Worm (Caenorhabditis elegans) whole organism, late embryonic: ENCODE measurements around the gene ZC506.1.

ENCODE experiments used
- F13H6.1 ChIP-seq: sonication (generic microtip); optimal IDR thresholded peaks from 2 replicates; lab custom pipeline; 2016; ENCODE audit warnings: missing genetic modification characterization, missing compliant biosample characterization
- K02D7.2 ChIP-seq: sonication (generic microtip); optimal IDR thresholded peaks from 2 replicates; lab custom pipeline; 2017; ENCODE audit warnings: mild to moderate bottlenecking, missing genetic modification characterization, missing compliant biosample characterization
- Y22D7AL.16 ChIP-seq: sonication (generic microtip); optimal IDR thresholded peaks from 2 replicates; lab custom pipeline; 2016; ENCODE audit warnings: missing genetic modification characterization, missing compliant biosample characterization
- ahr-1 ChIP-seq: sonication (generic microtip); optimal IDR thresholded peaks from 2 replicates; lab custom pipeline; 2016; ENCODE audit warnings: missing genetic modification characterization, missing compliant biosample characterization
- ceh-18 ChIP-seq: sonication (generic microtip); optimal IDR thresholded peaks from 2 replicates; lab custom pipeline; 2016; ENCODE audit warnings: missing genetic modification characterization, missing compliant biosample characterization
- ceh-2 ChIP-seq: sonication (generic microtip); optimal IDR thresholded peaks from 2 replicates; lab custom pipeline; 2016; ENCODE audit warnings: missing genotype, missing genetic modification characterization, missing compliant biosample characterization
- ceh-22 ChIP-seq: sonication (generic microtip); optimal IDR thresholded peaks from 2 replicates; lab custom pipeline; 2017; ENCODE audit warnings: missing biosample characterization, missing genetic modification characterization
- ceh-30 ChIP-seq: fragments of 150-350 bp; optimal IDR thresholded peaks from 2 replicates; lab custom pipeline; 2014; ENCODE audit warnings: missing biosample characterization, missing genetic modification characterization
- ceh-31 ChIP-seq: sonication (generic microtip); optimal IDR thresholded peaks from 2 replicates; lab custom pipeline; 2016; ENCODE audit warnings: missing genetic modification characterization, missing compliant biosample characterization
- ceh-34 ChIP-seq: sonication (generic microtip); optimal IDR thresholded peaks from 2 replicates; lab custom pipeline; 2016; ENCODE audit warnings: mild to moderate bottlenecking, missing genetic modification characterization, missing compliant biosample characterization
- ceh-45 ChIP-seq: fragments of 200-800 bp; sonication (Bioruptor generic); IDR thresholded peaks from 2 replicates; pipeline ENCODE4 v1.3.6; 2022; ENCODE audit warnings: missing genetic modification reagents, missing genetic modification characterization, missing compliant biosample characterization
- ceh-48 ChIP-seq: sonication (generic microtip); optimal IDR thresholded peaks from 2 replicates; lab custom pipeline; 2016; ENCODE audit warnings: missing genetic modification characterization, inconsistent platforms, missing compliant biosample characterization
- ceh-9 ChIP-seq: sonication (generic microtip); optimal IDR thresholded peaks from 2 replicates; lab custom pipeline; 2016; ENCODE audit warnings: mild to moderate bottlenecking, missing genetic modification characterization, inconsistent platforms, missing compliant biosample characterization
- che-1 ChIP-seq: sonication (generic microtip); optimal IDR thresholded peaks from 2 replicates; lab custom pipeline; 2016; ENCODE audit warnings: mild to moderate bottlenecking, missing genetic modification characterization, missing compliant biosample characterization
- dmd-4 ChIP-seq: sonication (generic microtip); optimal IDR thresholded peaks from 2 replicates; lab custom pipeline; 2016; ENCODE audit warnings: borderline replicate concordance, missing genetic modification characterization, missing compliant biosample characterization
- elt-2 ChIP-seq: sonication (generic microtip); optimal IDR thresholded peaks from 2 replicates; lab custom pipeline; 2016; ENCODE audit warnings: missing genetic modification reagents, missing genetic modification characterization, missing compliant biosample characterization
- ets-4 ChIP-seq: sonication (generic microtip); optimal IDR thresholded peaks from 2 replicates; lab custom pipeline; 2016; ENCODE audit warnings: missing genetic modification characterization, missing compliant biosample characterization
- fax-1 ChIP-seq: sonication (generic microtip); optimal IDR thresholded peaks from 2 replicates; lab custom pipeline; 2016; ENCODE audit warnings: missing genotype, missing genetic modification characterization, missing compliant biosample characterization
- fkh-10 ChIP-seq: fragments of 150-350 bp; optimal IDR thresholded peaks from 2 replicates; lab custom pipeline; 2014; ENCODE audit warnings: missing biosample characterization, missing genetic modification reagents, missing genetic modification characterization
- gmeb-2 ChIP-seq: sonication (generic microtip); optimal IDR thresholded peaks from 2 replicates; lab custom pipeline; 2016; ENCODE audit warnings: missing genetic modification characterization, inconsistent platforms, missing compliant biosample characterization
- hlh-15 ChIP-seq: sonication (generic microtip); optimal IDR thresholded peaks from 2 replicates; lab custom pipeline; 2016; ENCODE audit warnings: missing genetic modification characterization, missing compliant biosample characterization
- lim-6 ChIP-seq: sonication (generic microtip); optimal IDR thresholded peaks from 2 replicates; lab custom pipeline; 2016; ENCODE audit warnings: missing genetic modification characterization, missing compliant biosample characterization
- madf-2 ChIP-seq: sonication (generic microtip); optimal IDR thresholded peaks from 2 replicates; lab custom pipeline; 2017; ENCODE audit warnings: missing genetic modification characterization, missing compliant biosample characterization
- nfya-1 ChIP-seq: sonication (generic microtip); optimal IDR thresholded peaks from 2 replicates; lab custom pipeline; 2017; ENCODE audit warnings: missing genetic modification characterization, mild to moderate bottlenecking, missing compliant biosample characterization, antibody characterized with exemption, moderate library complexity
- nhr-11 ChIP-seq: fragments of 150-350 bp; optimal IDR thresholded peaks from 2 replicates; lab custom pipeline; 2014; ENCODE audit warnings: missing biosample characterization, missing genetic modification characterization
- pag-3 ChIP-seq: sonication (generic microtip); optimal IDR thresholded peaks from 2 replicates; lab custom pipeline; 2016; ENCODE audit warnings: missing compliant biosample characterization, missing genetic modification characterization, borderline replicate concordance
- pha-2 ChIP-seq: sonication (generic microtip); optimal IDR thresholded peaks from 2 replicates; lab custom pipeline; 2017; ENCODE audit warnings: mild to moderate bottlenecking, missing genetic modification characterization, missing compliant biosample characterization
- pqm-1 ChIP-seq: sonication (generic microtip); optimal IDR thresholded peaks from 2 replicates; lab custom pipeline; 2016; ENCODE audit warnings: missing genetic modification characterization, missing compliant biosample characterization
- pros-1 ChIP-seq: fragments of 150-350 bp; optimal IDR thresholded peaks from 2 replicates; lab custom pipeline; 2014; ENCODE audit warnings: missing biosample characterization, missing genetic modification reagents, missing genetic modification characterization
- rnt-1 ChIP-seq: sonication (generic microtip); optimal IDR thresholded peaks from 2 replicates; lab custom pipeline; 2016; ENCODE audit warnings: missing genetic modification characterization, missing compliant biosample characterization
- sox-4 ChIP-seq: sonication (generic microtip); optimal IDR thresholded peaks from 2 replicates; lab custom pipeline; 2017; ENCODE audit warnings: mild to moderate bottlenecking, missing genetic modification characterization, inconsistent platforms, missing compliant biosample characterization
- tbx-2 ChIP-seq: sonication (generic microtip); optimal IDR thresholded peaks from 2 replicates; lab custom pipeline; 2016; ENCODE audit warnings: missing genetic modification characterization, missing compliant biosample characterization
- ttx-3 ChIP-seq: sonication (generic microtip); optimal IDR thresholded peaks from 2 replicates; lab custom pipeline; 2016; ENCODE audit warnings: missing genetic modification reagents, missing genetic modification characterization, missing compliant biosample characterization
- unc-3 ChIP-seq, 2 experiments: fragments of 200-800 bp in 1 of 2; sonication (Bioruptor generic) in 1 of 2; sonication (generic microtip) in 1 of 2; conservative IDR thresholded peaks in 1 of 2; optimal IDR thresholded peaks in 1 of 2; 2 replicates each; pipeline versions ENCODE4 v1.3.6 to Lab custom; 2016 to 2022; ENCODE audit warnings: missing compliant biosample characterization in 2 of 2, missing genetic modification characterization in 2 of 2, missing genetic modification reagents in 1 of 2
- unc-42 ChIP-seq: sonication (generic microtip); optimal IDR thresholded peaks from 2 replicates; lab custom pipeline; 2016; ENCODE audit warnings: missing genotype, missing genetic modification characterization, missing compliant biosample characterization
- zip-5 ChIP-seq: sonication (generic microtip); optimal IDR thresholded peaks from 2 replicates; lab custom pipeline; 2016; ENCODE audit warnings: missing genetic modification characterization, missing compliant biosample characterization
- ztf-16 ChIP-seq: sonication (generic microtip); optimal IDR thresholded peaks from 2 replicates; lab custom pipeline; 2017; ENCODE audit warnings: missing genetic modification characterization, missing compliant biosample characterization

Gene ZC506.1

DNA sequence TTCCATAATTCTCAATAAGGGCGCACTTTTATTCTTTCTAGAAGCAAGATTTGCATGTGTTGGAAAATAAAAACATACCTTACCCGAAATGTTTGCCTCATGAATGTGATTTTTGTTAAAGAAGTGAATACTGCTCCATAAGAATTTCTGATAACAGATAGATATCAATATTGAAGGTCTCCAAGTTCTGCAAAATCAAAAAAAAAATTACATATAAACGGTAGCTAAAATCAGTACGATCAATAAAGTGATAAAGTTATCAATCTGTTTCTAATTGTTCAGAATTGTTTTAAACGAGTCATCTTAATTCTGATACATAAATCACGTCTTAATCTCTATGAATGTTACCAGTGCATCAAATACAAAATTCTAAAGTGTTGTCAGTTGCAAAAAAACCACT is 17.4 kb downstream of the ZC506.1 start, which contains the start of gene mgl-1:
TSS of gene mgl-1 (minus strand) at position 101 of the 400 bp plus-strand sequence.
- TF ChIP-seq nfya-1 (no peak), sox-4 (tag; lab: Kevin White, UChicago) (no peak), pros-1 (tag; lab: Kevin White, UChicago) (no peak), rnt-1 (tag; lab: Kevin White, UChicago) (no peak), hlh-15 (tag; lab: Kevin White, UChicago) (no peak), ceh-31 (tag; lab: Kevin White, UChicago) (no peak), Y22D7AL.16 (tag; lab: Kevin White, UChicago) (no peak), ceh-22 (tag; lab: Kevin White, UChicago) (no peak), ztf-16 (tag; lab: Kevin White, UChicago) (no peak), pqm-1 (tag; lab: Kevin White, UChicago) (no peak), pha-2 (tag; lab: Kevin White, UChicago) (no peak), ttx-3 (no peak), unc-3 (GFP tag; conservative IDR thresholded peaks at IDR 0.05; lab: Robert Waterston, UW) (no peak), unc-3 (tag; optimal IDR thresholded peaks at IDR 0.05; lab: Kevin White, UChicago) (no peak), lim-6 (tag; lab: Kevin White, UChicago) (no peak), ceh-30 (tag; lab: Kevin White, UChicago) (no peak), nhr-11 (no peak), K02D7.2 (no peak)

DNA sequence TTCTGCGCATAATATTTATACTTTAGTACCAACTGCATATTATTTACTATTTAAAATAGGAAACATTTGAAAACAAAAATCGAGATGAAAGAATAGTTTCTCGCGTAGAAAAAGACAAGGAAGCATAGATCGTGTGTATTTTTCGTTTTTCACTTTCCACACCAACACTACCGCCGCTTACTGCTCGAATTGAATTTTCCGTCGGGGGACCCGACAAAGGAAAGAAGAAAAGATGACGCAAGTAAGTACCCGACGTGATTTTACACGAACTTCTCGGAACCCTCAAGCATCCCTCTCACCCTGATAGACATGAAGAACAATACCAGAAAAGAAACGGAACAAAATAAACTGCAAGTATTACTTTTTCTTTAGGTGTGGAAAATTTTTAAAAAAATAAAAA is 22.5 kb downstream of the ZC506.1 start:
- TF ChIP-seq ceh-48 (tag; lab: Kevin White, UChicago) (no peak), ceh-18 (tag; lab: Kevin White, UChicago) (no peak), nfya-1 (no peak)

DNA sequence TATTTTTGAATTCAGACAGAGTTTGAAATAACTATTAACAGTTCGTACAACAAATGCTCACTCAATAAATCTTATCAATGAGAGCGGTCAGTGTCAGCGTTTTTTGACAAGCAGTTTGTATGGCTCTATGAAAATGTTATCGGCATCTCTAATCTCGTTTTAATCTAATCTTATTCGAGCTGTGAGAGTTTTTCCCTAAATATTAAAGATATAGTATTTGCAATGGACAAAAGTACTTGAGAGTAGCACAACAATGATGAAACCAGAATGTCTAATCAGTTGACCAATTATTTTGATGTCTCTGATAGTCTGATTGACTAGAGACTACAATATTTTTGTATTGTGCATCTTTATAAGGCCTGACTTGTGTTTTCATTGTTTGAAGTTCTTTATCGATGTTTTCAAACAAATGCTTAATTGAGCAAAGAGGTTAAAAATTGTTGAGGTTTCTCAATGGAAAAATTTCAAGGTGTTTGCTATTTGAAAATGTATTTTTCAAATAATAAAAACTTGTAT is 26.2 kb downstream of the ZC506.1 start, which contains the start of gene F19C6.5:
TSS of gene F19C6.5 (minus strand) at position 51 of the 516 bp plus-strand sequence.
- TF ChIP-seq elt-2 (tag; lab: Kevin White, UChicago) (peak; percentile 44), dmd-4 (no peak)

DNA sequence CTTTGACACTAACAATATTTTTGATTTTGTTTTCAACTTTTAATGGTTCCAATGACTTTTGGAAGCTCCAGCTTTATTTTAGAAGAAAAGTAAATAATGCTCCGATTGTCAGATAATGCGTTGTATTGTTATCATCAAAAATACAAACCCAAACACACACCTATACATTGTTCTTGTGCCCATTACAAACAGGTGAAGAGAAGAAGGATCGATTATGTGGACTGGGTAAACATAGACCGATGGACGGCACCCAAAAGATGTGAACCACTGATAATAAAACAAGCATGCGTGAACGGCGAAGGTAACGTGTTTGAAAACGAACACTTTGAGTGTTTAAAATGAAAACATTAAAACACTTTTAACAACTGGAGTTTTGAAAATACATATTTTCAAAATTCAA is 28.4 kb downstream of the ZC506.1 start:
- peak; percentile 65 for TF ChIP-seq elt-2 (tag; lab: Kevin White, UChicago)
- no peak for TF ChIP-seq pqm-1 (tag; lab: Kevin White, UChicago)
- TF ChIP-seq unc-42 (tag; lab: Kevin White, UChicago): no peak

DNA sequence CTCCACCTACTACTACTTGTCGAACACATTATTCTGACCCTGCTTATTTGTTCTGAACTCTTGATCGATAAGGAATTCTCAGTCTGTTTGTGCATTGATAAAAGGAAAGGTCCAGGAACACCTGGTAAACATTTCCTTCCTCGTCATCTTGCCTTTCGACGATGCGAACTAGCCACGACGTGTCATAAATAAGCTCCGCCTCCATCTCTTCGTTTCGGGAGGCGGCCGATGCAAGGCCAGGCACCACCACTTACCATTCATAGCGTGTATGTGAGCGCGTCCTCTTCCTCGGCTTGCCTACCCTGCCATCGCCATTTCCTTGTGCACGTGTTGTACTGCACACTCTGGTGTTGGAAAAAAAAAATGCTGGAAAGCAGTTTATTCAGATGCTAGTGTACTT is 30.1 kb downstream of the ZC506.1 start:
- no peak for TF ChIP-seq ceh-2 (tag; lab: Kevin White, UChicago)
- no peak for TF ChIP-seq pqm-1 (tag; lab: Kevin White, UChicago)
- TF ChIP-seq ahr-1 (tag; lab: Kevin White, UChicago): no peak
- peak; percentile 5 for TF ChIP-seq ceh-31 (tag; lab: Kevin White, UChicago)
- no peak for TF ChIP-seq madf-2 (tag; lab: Kevin White, UChicago)
- no peak for TF ChIP-seq gmeb-2 (tag; lab: Kevin White, UChicago)
- no peak for TF ChIP-seq ceh-18 (tag; lab: Kevin White, UChicago)
- peak; percentile 36 for TF ChIP-seq elt-2 (tag; lab: Kevin White, UChicago)
- TF ChIP-seq sox-4 (tag; lab: Kevin White, UChicago): no peak
- TF ChIP-seq che-1: no peak
- TF ChIP-seq, all 69 proteins: peak for 2

DNA sequence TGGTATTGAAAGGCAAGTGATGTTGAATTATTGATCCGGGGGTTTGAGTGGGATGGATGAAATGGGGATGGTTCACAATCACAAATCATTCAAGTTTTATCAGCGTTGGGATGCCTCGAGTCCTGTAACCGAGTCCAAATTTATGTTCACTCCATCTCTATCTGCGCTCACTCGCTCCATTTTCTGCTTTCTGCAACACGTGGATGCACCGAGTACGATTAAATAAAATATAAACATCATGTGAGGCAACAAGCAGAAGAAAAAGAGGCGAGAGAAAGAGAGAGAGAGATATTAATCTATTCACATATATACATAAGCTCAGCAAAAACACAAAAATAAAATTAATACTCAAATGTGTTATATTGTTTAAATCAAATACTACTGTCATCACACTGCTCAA is 34.3 kb downstream of the ZC506.1 start:
- TF ChIP-seq nfya-1: no peak
- TF ChIP-seq ceh-9 (tag; lab: Kevin White, UChicago): no peak
- TF ChIP-seq fax-1: no peak
- no peak for TF ChIP-seq ceh-34
- no peak for TF ChIP-seq zip-5 (tag; lab: Kevin White, UChicago)
- TF ChIP-seq ceh-45: no peak
- no peak for TF ChIP-seq K02D7.2
- no peak for TF ChIP-seq fkh-10
- no peak for TF ChIP-seq pag-3 (tag; lab: Kevin White, UChicago)
- no peak for TF ChIP-seq tbx-2 (tag; lab: Kevin White, UChicago)
- no peak for TF ChIP-seq unc-3 (GFP tag; conservative IDR thresholded peaks at IDR 0.05; lab: Robert Waterston, UW)
- no peak for TF ChIP-seq unc-3 (tag; optimal IDR thresholded peaks at IDR 0.05; lab: Kevin White, UChicago)
- no peak for TF ChIP-seq dmd-4
- no peak for TF ChIP-seq ceh-48 (tag; lab: Kevin White, UChicago)
- no peak for TF ChIP-seq ets-4 (tag; lab: Kevin White, UChicago)
- no peak for TF ChIP-seq F13H6.1
- TF ChIP-seq lim-6 (tag; lab: Kevin White, UChicago): no peak
- no peak for TF ChIP-seq ztf-16 (tag; lab: Kevin White, UChicago)
- TF ChIP-seq, all 69 proteins: peak for 0
